Worm (Caenorhabditis elegans): ENCODE results near the gene C45G7.4.

DNA sequence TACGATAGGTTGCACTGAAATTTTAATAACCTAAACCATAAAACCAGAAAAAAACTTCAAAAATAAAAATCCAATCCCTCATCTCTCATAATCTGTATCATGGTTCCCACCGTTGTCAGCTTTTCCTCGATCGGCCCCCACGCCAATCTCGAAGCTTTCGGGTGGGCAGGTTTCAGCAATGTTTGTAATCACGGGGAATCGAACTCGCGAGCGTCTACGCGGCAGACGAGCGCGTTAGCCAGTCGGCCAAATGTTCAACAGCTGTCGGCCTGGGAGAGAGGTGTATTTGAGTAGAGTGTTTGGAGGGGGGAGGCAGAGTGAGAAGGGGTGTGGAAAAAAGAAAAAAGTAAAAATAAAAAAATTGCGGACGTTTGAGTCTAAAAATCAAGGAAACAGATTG is 24.4 kb upstream of the C45G7.4 start:
- TF ChIP-seq elt-3 (tag; optimal IDR thresholded peaks at IDR 0.05) = no peak
- TF ChIP-seq snpc-4 (tag; optimal IDR thresholded peaks at IDR 0.05) = peak; percentile 7
- TF ChIP-seq nhr-237 (tag; optimal IDR thresholded peaks at IDR 0.05) = no peak
- no peak for TF ChIP-seq nhr-77 (tag; optimal IDR thresholded peaks at IDR 0.05)
- TF ChIP-seq mdl-1 (tag; optimal IDR thresholded peaks at IDR 0.05) = peak in 1 of 2 experiments; percentile 41
- TF ChIP-seq aly-2 (tag; optimal IDR thresholded peaks at IDR 0.05) = no peak
- no peak for TF ChIP-seq ZK546.5 (tag; optimal IDR thresholded peaks at IDR 0.05)
- TF ChIP-seq unc-62 (GFP tag; optimal IDR thresholded peaks at IDR 0.05) = no peak

Data from whole organism, L2 larva.